Fruit fly (Drosophila melanogaster) whole organism, wandering third instar larva: Measurements from ENCODE around the gene CG32568.

Experiments
- Abd-B ChIP-seq: fragments of >200 bp; optimal IDR thresholded peaks from 2 replicates; lab custom pipeline; 2017; ENCODE audit warnings: missing biosample characterization, missing genetic modification characterization
- CG32264 ChIP-seq: fragments of 200-800 bp; sonication (Bioruptor generic); optimal IDR thresholded peaks from 2 replicates; lab custom pipeline; 2016; ENCODE audit warnings: missing biosample characterization, missing genetic modification characterization
- Dfd ChIP-seq: fragments of >200 bp; optimal IDR thresholded peaks from 2 replicates; lab custom pipeline; 2017; ENCODE audit warnings: missing biosample characterization, missing genetic modification characterization
- Myc ChIP-seq: fragments of >200 bp; optimal IDR thresholded peaks from 2 replicates; lab custom pipeline; 2017
- br ChIP-seq: fragments of 200-800 bp; sonication (Bioruptor generic); optimal IDR thresholded peaks from 2 replicates; lab custom pipeline; 2016; ENCODE audit warnings: missing biosample characterization, missing genetic modification characterization
- brk ChIP-seq: fragments of 200-800 bp; sonication (Bioruptor generic); optimal IDR thresholded peaks from 2 replicates; lab custom pipeline; 2016; ENCODE audit warnings: missing biosample characterization, mild to moderate bottlenecking, missing genetic modification characterization
- dl ChIP-seq, 2 experiments: fragments of 175-275, 200-275 bp in 1 of 2; fragments of 200-275 bp in 1 of 2; sonication (Bioruptor generic); optimal IDR thresholded peaks; lab custom pipeline; 2018; ENCODE audit warnings: mild to moderate bottlenecking in 2 of 2, missing biosample characterization in 2 of 2, missing genetic modification characterization in 2 of 2, moderate library complexity in 2 of 2; ENCODE audit not compliant: partially characterized antibody in 2 of 2, insufficient read depth in 1 of 2
- dmrt93B ChIP-seq: fragments of 200-800 bp; sonication (Bioruptor generic); optimal IDR thresholded peaks from 2 replicates; lab custom pipeline; 2018; ENCODE audit warnings: missing biosample characterization, mild to moderate bottlenecking, missing genetic modification characterization
- foxo ChIP-seq, 2 experiments: fragments of 200-800 bp; sonication (Bioruptor generic); optimal IDR thresholded peaks; 2 replicates in 1 of 2; 3 replicates in 1 of 2; lab custom pipeline; 2016 to 2017; ENCODE audit warnings: missing biosample characterization in 2 of 2, missing genetic modification characterization in 2 of 2
- fru ChIP-seq: fragments of 200-800 bp; sonication (Bioruptor generic); optimal IDR thresholded peaks from 3 replicates; lab custom pipeline; 2016; ENCODE audit warnings: missing biosample characterization, mild to moderate bottlenecking, missing genetic modification characterization
- h ChIP-seq: fragments of 200-800 bp; sonication (Bioruptor generic); optimal IDR thresholded peaks from 3 replicates; lab custom pipeline; 2016; ENCODE audit warnings: missing biosample characterization, mild to moderate bottlenecking, missing genetic modification characterization
- lola ChIP-seq: fragments of >200 bp; optimal IDR thresholded peaks from 2 replicates; lab custom pipeline; 2017; ENCODE audit warnings: missing biosample characterization, missing genetic modification characterization
- psq ChIP-seq: fragments of 200-800 bp; sonication (Bioruptor generic); optimal IDR thresholded peaks from 3 replicates; lab custom pipeline; 2017; ENCODE audit warnings: missing biosample characterization, mild to moderate bottlenecking, missing genetic modification characterization, moderate library complexity
- usp ChIP-seq: fragments of >200 bp; optimal IDR thresholded peaks from 2 replicates; lab custom pipeline; 2017; ENCODE audit warnings: missing biosample characterization, missing genetic modification characterization

DNA sequence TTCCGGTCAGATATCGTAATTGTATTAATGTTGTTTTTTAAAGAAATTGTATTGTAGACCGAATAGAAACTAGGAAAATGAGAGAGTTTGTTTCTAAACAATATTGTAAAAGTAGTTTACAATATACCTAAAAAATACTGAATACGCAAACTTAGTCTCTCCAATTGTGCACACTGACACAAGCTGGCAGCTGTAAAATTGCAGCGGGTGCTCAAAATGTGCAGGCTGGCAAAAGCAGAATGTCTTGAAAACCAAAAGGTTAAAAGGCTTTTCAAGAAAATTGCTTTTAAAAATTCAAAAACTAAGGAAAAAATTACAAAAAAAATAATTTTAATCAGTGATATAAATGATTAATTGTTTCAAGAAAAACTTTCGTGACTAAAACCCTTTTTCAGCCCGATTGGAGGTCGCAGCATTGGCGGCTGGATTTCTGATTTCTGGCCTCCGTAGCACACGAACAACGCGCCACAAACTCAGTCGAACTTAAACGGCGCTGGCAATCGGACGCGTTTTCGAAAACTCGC is 45.0 kb upstream of the CG32568 start, which contains the start of gene CG4678:
- no peak for TF ChIP-seq dmrt93B (GFP tag; lab: Kevin White, UChicago)
- TF ChIP-seq Dfd, result no peak
- no peak for TF ChIP-seq psq
- no peak for TF ChIP-seq br (GFP tag; lab: Kevin White, UChicago)
- TF ChIP-seq h, result no peak
- no peak for TF ChIP-seq usp (GFP tag; lab: Kevin White, UChicago)
- TF ChIP-seq foxo (GFP tag; optimal IDR thresholded peaks at IDR 0.05; lab: Kevin White, UChicago), result no peak
- TF ChIP-seq lola (GFP tag; lab: Kevin White, UChicago), result no peak
- TF ChIP-seq fru (GFP tag; lab: Kevin White, UChicago), result no peak
- TF ChIP-seq CG32264, result no peak
- peak; percentile 53 to 80 for TF ChIP-seq dl (GFP tag; optimal IDR thresholded peaks at IDR 0.05; lab: Kevin White, UChicago; ENCODE audit: insufficient read depth in 1 of 2, partially characterized antibody in 2 of 2)
- TF ChIP-seq Abd-B (GFP tag; lab: Kevin White, UChicago), result no peak
- TF ChIP-seq brk, result no peak
- TF ChIP-seq Myc (lab: Kevin White, UChicago), result no peak
